Fruit fly (Drosophila melanogaster) whole organism, embryonic: ENCODE data around the gene mRpL14.

Source experiments
- Abd-B ChIP-seq: fragments of 200-800 bp; sonication (Bioruptor generic); optimal IDR thresholded peaks from 2 replicates; lab custom pipeline; 2018; ENCODE audit warnings: missing biosample characterization, mild to moderate bottlenecking, missing genetic modification characterization, moderate library complexity
- Aef1 ChIP-seq: fragments of 200-800 bp; sonication (Bioruptor generic); IDR thresholded peaks from 3 replicates; pipeline ENCODE4 v1.3.6; 2022; ENCODE audit warnings: missing biosample characterization, missing genetic modification characterization
- Atf-2 ChIP-seq: fragments of 200-800 bp; sonication (Bioruptor generic); optimal IDR thresholded peaks from 2 replicates; lab custom pipeline; 2016; ENCODE audit warnings: missing biosample characterization, missing genetic modification characterization
- Atf6 ChIP-seq: fragments of 200-800 bp; sonication (Bioruptor generic); IDR thresholded peaks from 2 replicates; pipeline ENCODE4 v1.3.6; 2022; ENCODE audit warnings: missing biosample characterization, missing genetic modification characterization
- CG10267 ChIP-seq: fragments of 200-800 bp; sonication (Bioruptor generic); optimal IDR thresholded peaks from 2 replicates; lab custom pipeline; 2018; ENCODE audit warnings: missing biosample characterization, mild to moderate bottlenecking, missing genetic modification characterization, moderate library complexity
- CG10543 ChIP-seq: fragments of 200-800 bp; sonication (Bioruptor generic); optimal IDR thresholded peaks from 3 replicates; lab custom pipeline; 2017; ENCODE audit warnings: missing biosample characterization, mild to moderate bottlenecking, missing genetic modification characterization, moderate library complexity
- CG10565 ChIP-seq: fragments of 200-800 bp; sonication (Bioruptor generic); optimal IDR thresholded peaks from 3 replicates; lab custom pipeline; 2016; ENCODE audit warnings: missing biosample characterization, mild to moderate bottlenecking, missing genetic modification characterization
- CG11504 ChIP-seq: fragments of 200-800 bp; sonication (Bioruptor generic); optimal IDR thresholded peaks from 3 replicates; lab custom pipeline; 2019; ENCODE audit warnings: missing biosample characterization, mild to moderate bottlenecking, missing genetic modification characterization, moderate library complexity
- CG11560 ChIP-seq: fragments of 200-800 bp; sonication (Bioruptor generic); IDR thresholded peaks from 3 replicates; pipeline ENCODE4 v1.3.6; 2022; ENCODE audit warnings: missing biosample characterization, missing genetic modification characterization
- CG13296 ChIP-seq: fragments of 200-800 bp; sonication (Bioruptor generic); optimal IDR thresholded peaks from 3 replicates; lab custom pipeline; 2018; ENCODE audit warnings: missing biosample characterization, mild to moderate bottlenecking, missing genetic modification characterization
- CG15011 ChIP-seq: fragments of 200-800 bp; sonication (Bioruptor generic); optimal IDR thresholded peaks from 3 replicates; lab custom pipeline; 2018; ENCODE audit warnings: missing biosample characterization, mild to moderate bottlenecking, missing genetic modification characterization
- CG16863 ChIP-seq: fragments of 200-800 bp; sonication (Bioruptor generic); optimal IDR thresholded peaks from 3 replicates; lab custom pipeline; 2016; ENCODE audit warnings: missing biosample characterization, missing genetic modification characterization
- CG17359 ChIP-seq: fragments of 200-800 bp; sonication (Bioruptor generic); optimal IDR thresholded peaks from 3 replicates; lab custom pipeline; 2018; ENCODE audit warnings: missing biosample characterization, mild to moderate bottlenecking, missing genetic modification characterization, moderate library complexity
- CG17385 ChIP-seq: fragments of 200-800 bp; sonication (Bioruptor generic); optimal IDR thresholded peaks from 3 replicates; lab custom pipeline; 2018; ENCODE audit warnings: missing biosample characterization, mild to moderate bottlenecking, missing genetic modification characterization
- CG18011 ChIP-seq: fragments of 200-800 bp; sonication (Bioruptor generic); optimal IDR thresholded peaks from 2 replicates; lab custom pipeline; 2017; ENCODE audit warnings: missing biosample characterization, missing genetic modification characterization, mild to moderate bottlenecking, moderate library complexity, missing genotype
- CG18476 ChIP-seq: fragments of 200-800 bp; sonication (Bioruptor generic); optimal IDR thresholded peaks from 2 replicates; lab custom pipeline; 2016; ENCODE audit warnings: missing biosample characterization, mild to moderate bottlenecking, missing genetic modification characterization
- CG2889 ChIP-seq: fragments of 200-800 bp; sonication (Bioruptor generic); IDR thresholded peaks from 3 replicates; pipeline ENCODE4 v1.3.6; 2022; ENCODE audit warnings: missing biosample characterization, missing genetic modification characterization
- CG3281 ChIP-seq: fragments of 200-800 bp; sonication (Bioruptor generic); optimal IDR thresholded peaks from 3 replicates; lab custom pipeline; 2017; ENCODE audit warnings: missing biosample characterization, mild to moderate bottlenecking, missing genetic modification characterization
- CG3847 ChIP-seq: fragments of 200-800 bp; sonication (Bioruptor generic); IDR thresholded peaks from 2 replicates; pipeline ENCODE4 v1.3.6; 2022; ENCODE audit warnings: missing biosample characterization, missing genetic modification characterization
- CG3995 ChIP-seq: fragments of 200-800 bp; sonication (Bioruptor generic); optimal IDR thresholded peaks from 3 replicates; lab custom pipeline; 2016; ENCODE audit warnings: missing biosample characterization, missing genetic modification characterization
- CG4424 ChIP-seq: fragments of 200-800 bp; sonication (Bioruptor generic); optimal IDR thresholded peaks from 3 replicates; lab custom pipeline; 2016; ENCODE audit warnings: missing biosample characterization, missing genetic modification characterization
- CG6175 ChIP-seq: fragments of 200-800 bp; sonication (Bioruptor generic); IDR thresholded peaks from 3 replicates; pipeline ENCODE4 v1.3.6; 2022; ENCODE audit warnings: missing biosample characterization, missing genetic modification characterization
- CG6654 ChIP-seq: fragments of 200-800 bp; sonication (Bioruptor generic); optimal IDR thresholded peaks from 2 replicates; lab custom pipeline; 2017; ENCODE audit warnings: missing biosample characterization, mild to moderate bottlenecking, missing genetic modification characterization
- CG8944 ChIP-seq: fragments of 200-800 bp; sonication (Bioruptor generic); optimal IDR thresholded peaks from 3 replicates; lab custom pipeline; 2016; ENCODE audit warnings: missing biosample characterization, missing genetic modification characterization
- CG9932 ChIP-seq: fragments of 200-800 bp; sonication (Bioruptor generic); IDR thresholded peaks from 2 replicates; pipeline ENCODE4 v1.3.6; 2022; ENCODE audit warnings: missing biosample characterization, missing genetic modification characterization
- Deaf1 ChIP-seq: fragments of 200-800 bp; optimal IDR thresholded peaks from 3 replicates; lab custom pipeline; 2019; ENCODE audit warnings: missing biosample characterization, mild to moderate bottlenecking, missing genetic modification characterization, moderate library complexity
- E2f1 ChIP-seq: fragments of 200-800 bp; sonication (Bioruptor generic); IDR thresholded peaks from 2 replicates; pipeline ENCODE4 v1.3.6; 2022; ENCODE audit warnings: missing biosample characterization, missing genetic modification characterization
- Hmr ChIP-seq: fragments of 200-800 bp; sonication (Bioruptor generic); optimal IDR thresholded peaks from 3 replicates; lab custom pipeline; 2017; ENCODE audit warnings: mild to moderate bottlenecking, missing biosample characterization, missing genetic modification reagents, missing genetic modification characterization
- Meics ChIP-seq: fragments of 200-800 bp; sonication (Bioruptor generic); optimal IDR thresholded peaks from 2 replicates; lab custom pipeline; 2017; ENCODE audit warnings: missing biosample characterization, mild to moderate bottlenecking, missing genetic modification characterization
- Xrp1 ChIP-seq: fragments of 200-800 bp; sonication (Bioruptor generic); IDR thresholded peaks from 2 replicates; pipeline ENCODE4 v1.3.6; 2022; ENCODE audit warnings: missing biosample characterization, missing genetic modification characterization
- al ChIP-seq: fragments of 200-800 bp; sonication (Bioruptor generic); IDR thresholded peaks from 2 replicates; pipeline ENCODE4 v1.3.6; 2022; ENCODE audit warnings: missing biosample characterization, missing genetic modification characterization
- aop ChIP-seq: fragments of 200-800 bp; sonication (Bioruptor generic); IDR thresholded peaks from 2 replicates; pipeline ENCODE4 v1.3.6; 2022; ENCODE audit warnings: missing biosample characterization, missing genetic modification characterization
- chinmo ChIP-seq: fragments of 200-800 bp; sonication (Bioruptor generic); IDR thresholded peaks from 4 replicates; pipeline ENCODE4 v1.3.6; 2022; ENCODE audit warnings: missing biosample characterization, missing genetic modification characterization; ENCODE audit not compliant: partially characterized antibody
- ci ChIP-seq: fragments of 200-800 bp; sonication (Bioruptor generic); IDR thresholded peaks from 3 replicates; pipeline ENCODE4 v1.3.6; 2022; ENCODE audit warnings: missing biosample characterization, missing genetic modification characterization
- dysf ChIP-seq: fragments of 200-800 bp; sonication (Bioruptor generic); IDR thresholded peaks from 3 replicates; pipeline ENCODE4 v1.3.6; 2022; ENCODE audit warnings: missing biosample characterization, missing genetic modification characterization
- fru ChIP-seq: fragments of >200 bp; optimal IDR thresholded peaks from 2 replicates; lab custom pipeline; 2017
- hkb ChIP-seq, 2 experiments: fragments of 200-800 bp in 1 of 2; fragments of >200 bp in 1 of 2; sonication (Bioruptor generic) in 1 of 2; IDR thresholded peaks in 1 of 2; optimal IDR thresholded peaks in 1 of 2; 2 replicates each; pipeline versions ENCODE4 v1.3.6 to Lab custom; 2017 to 2022; ENCODE audit warnings: missing biosample characterization in 1 of 2, missing genetic modification characterization in 1 of 2
- jing ChIP-seq: fragments of 200-800 bp; sonication (Bioruptor generic); optimal IDR thresholded peaks from 2 replicates; lab custom pipeline; 2018; ENCODE audit warnings: missing biosample characterization, mild to moderate bottlenecking, missing genetic modification characterization
- nerfin-1 ChIP-seq: fragments of 200-800 bp; sonication (Bioruptor generic); optimal IDR thresholded peaks from 3 replicates; lab custom pipeline; 2019; ENCODE audit warnings: missing biosample characterization, mild to moderate bottlenecking, missing genetic modification characterization, moderate library complexity
- otp ChIP-seq: fragments of 200-800 bp; sonication (Bioruptor generic); IDR thresholded peaks from 3 replicates; pipeline ENCODE4, ENCODE4 v1.3.6; 2022; ENCODE audit warnings: missing biosample characterization, missing genetic modification characterization
- pita ChIP-seq: fragments of 200-800 bp; sonication (Bioruptor generic); optimal IDR thresholded peaks from 2 replicates; lab custom pipeline; 2017; ENCODE audit warnings: missing biosample characterization, mild to moderate bottlenecking, missing genetic modification characterization
- pzg ChIP-seq: fragments of 200-800 bp; sonication (Bioruptor generic); optimal IDR thresholded peaks from 3 replicates; lab custom pipeline; 2018; ENCODE audit warnings: missing biosample characterization, mild to moderate bottlenecking, missing genetic modification characterization, moderate library complexity
- run ChIP-seq: fragments of 200-800 bp; sonication (Bioruptor generic); optimal IDR thresholded peaks from 3 replicates; lab custom pipeline; 2018; ENCODE audit warnings: missing biosample characterization, mild to moderate bottlenecking, missing genetic modification characterization
- salm ChIP-seq: fragments of 200-800 bp; sonication (Bioruptor generic); optimal IDR thresholded peaks from 2 replicates; lab custom pipeline; 2018; ENCODE audit warnings: missing biosample characterization, mild to moderate bottlenecking, missing genetic modification characterization
- sens-2 ChIP-seq: fragments of 200-800 bp; sonication (Bioruptor generic); IDR thresholded peaks from 2 replicates; pipeline ENCODE4 v1.3.6; 2022; ENCODE audit warnings: missing biosample characterization, missing genetic modification characterization
- sr ChIP-seq: fragments of 200-800 bp; sonication (Bioruptor generic); IDR thresholded peaks from 3 replicates; pipeline ENCODE4 v1.3.6; 2022; ENCODE audit warnings: missing biosample characterization, missing genetic modification characterization
- stc ChIP-seq: fragments of 200-800 bp; sonication (Bioruptor generic); IDR thresholded peaks from 2 replicates; pipeline ENCODE4 v1.3.6; 2022; ENCODE audit warnings: missing biosample characterization, missing genetic modification characterization
- tll ChIP-seq, 2 experiments: fragments of 200-800 bp in 1 of 2; fragments of >200 bp in 1 of 2; sonication (Bioruptor generic) in 1 of 2; optimal IDR thresholded peaks; 2 replicates each; lab custom pipeline; 2017 to 2019; ENCODE audit warnings: missing biosample characterization in 2 of 2, missing genetic modification characterization in 2 of 2, mild to moderate bottlenecking in 1 of 2, moderate library complexity in 1 of 2
- twi ChIP-seq: fragments of 200-800 bp; optimal IDR thresholded peaks from 2 replicates; lab custom pipeline; 2019; ENCODE audit warnings: missing biosample characterization, mild to moderate bottlenecking, missing genetic modification characterization, moderate library complexity
- unc-4 ChIP-seq: fragments of 200-800 bp; sonication (Bioruptor generic); IDR thresholded peaks from 2 replicates; pipeline ENCODE4 v1.3.6; 2022; ENCODE audit warnings: missing biosample characterization, missing genetic modification characterization; ENCODE audit not compliant: partially characterized antibody

The mRpL14 gene

dm6 chrX:2301069-2301508, 43.4 kb downstream of the mRpL14 start (continued):
- TF ChIP-seq CG18476: no peak
- no peak for TF ChIP-seq CG11560 (tag; lab: Robert Waterston, UW)
- no peak for TF ChIP-seq jing
- TF ChIP-seq salm: peak; percentile 7
- no peak for TF ChIP-seq aop (GFP tag; lab: Robert Waterston, UW)
- TF ChIP-seq fru: no peak
- peak; percentile 1 for TF ChIP-seq run (tag; lab: Kevin White, UChicago)
- TF ChIP-seq pita (GFP tag; lab: Kevin White, UChicago): no peak
- peak; percentile 5; the same call in 1 of the 3 replicates for TF ChIP-seq sr (GFP tag; lab: Robert Waterston, UW)
- TF ChIP-seq Deaf1 (tag; lab: Kevin White, UChicago): no peak
- peak; percentile 48; the same call in 2 of the 3 replicates for TF ChIP-seq Aef1 (GFP tag; lab: Robert Waterston, UW)
- TF ChIP-seq CG17359 (tag; lab: Kevin White, UChicago): peak; percentile 15
- no peak for TF ChIP-seq CG16863 (GFP tag; lab: Kevin White, UChicago)
- peak; percentile 43; the same call in 1 of the 3 replicates for TF ChIP-seq CG2889 (GFP tag; lab: Robert Waterston, UW)
- TF ChIP-seq Abd-B (GFP tag; lab: Kevin White, UChicago): peak; percentile 8
- TF ChIP-seq CG10565: no peak
- TF ChIP-seq CG10267 (tag; lab: Kevin White, UChicago): no peak
- TF ChIP-seq Meics: peak; percentile 63
- peak; percentile 4 for TF ChIP-seq nerfin-1 (tag; lab: Kevin White, UChicago)
- peak; percentile 46 for TF ChIP-seq Atf6
- TF ChIP-seq CG6654 (GFP tag; lab: Kevin White, UChicago): peak; percentile 22
- TF ChIP-seq E2f1 (GFP tag; lab: Robert Waterston, UW): peak; percentile 32; the same call in 1 of the 2 replicates
- no peak for TF ChIP-seq hkb (optimal IDR thresholded peaks at IDR 0.05; lab: Kevin White, UChicago)
- TF ChIP-seq hkb (GFP tag; IDR thresholded peaks at IDR 0.05; lab: Robert Waterston, UW): peak; percentile 6; the same call in 1 of the 2 replicates
- TF ChIP-seq dysf (GFP tag; lab: Robert Waterston, UW): peak; percentile 66; the same call in 2 of the 3 replicates
- no peak for TF ChIP-seq tll (GFP tag; optimal IDR thresholded peaks at IDR 0.05; lab: Kevin White, UChicago)
- TF ChIP-seq ci (GFP tag; lab: Robert Waterston, UW): peak; percentile 6; the same call in 1 of the 3 replicates
- no peak for TF ChIP-seq CG17385 (GFP tag; lab: Kevin White, UChicago)
- TF ChIP-seq chinmo: no peak; the same call in 3 of the 4 replicates
- peak; percentile 57; the same call in 1 of the 2 replicates for TF ChIP-seq al (GFP tag; lab: Robert Waterston, UW)
- TF ChIP-seq sens-2 (GFP tag; lab: Robert Waterston, UW): peak; percentile 19; the same call in 1 of the 2 replicates
- peak; percentile 44 for TF ChIP-seq CG11504 (tag; lab: Kevin White, UChicago)
- TF ChIP-seq CG15011 (GFP tag; lab: Kevin White, UChicago): peak; percentile 31
- peak; percentile 34 for TF ChIP-seq CG18011
- TF ChIP-seq CG3281 (GFP tag; lab: Kevin White, UChicago): peak; percentile 69
- no peak for TF ChIP-seq CG8944
- peak; percentile 3 for TF ChIP-seq CG10543 (GFP tag; lab: Kevin White, UChicago)
- TF ChIP-seq CG13296 (GFP tag; lab: Kevin White, UChicago): peak; percentile 15
- peak; percentile 29; the same call in 1 of the 2 replicates for TF ChIP-seq CG3847 (GFP tag; lab: Robert Waterston, UW)
- 0 out of 3 replicates have a peak, but pooled peaks have one; percentile 27 for TF ChIP-seq CG6175 (GFP tag; lab: Robert Waterston, UW)
- peak; percentile 61 for TF ChIP-seq CG9932 (GFP tag; lab: Robert Waterston, UW)
- no peak for TF ChIP-seq Atf-2 (GFP tag; lab: Kevin White, UChicago)
- no peak for TF ChIP-seq unc-4 (GFP tag; lab: Robert Waterston, UW)
- peak; percentile 37 for TF ChIP-seq CG3995 (GFP tag; lab: Kevin White, UChicago)
- TF ChIP-seq twi (tag; lab: Kevin White, UChicago): no peak
- TF ChIP-seq pzg (GFP tag; lab: Kevin White, UChicago): no peak
- TF ChIP-seq Hmr (GFP tag; lab: Kevin White, UChicago): peak; percentile 69
- no peak for TF ChIP-seq CG4424 (GFP tag; lab: Kevin White, UChicago)
- peak; percentile 24; the same call in 1 of the 2 replicates for TF ChIP-seq Xrp1 (GFP tag; lab: Robert Waterston, UW)
- peak; percentile 9; the same call in 1 of the 3 replicates for TF ChIP-seq otp (GFP tag; lab: Robert Waterston, UW)
- TF ChIP-seq stc: 0 out of 2 replicates have a peak, but pooled peaks have one; percentile 39
